Worm (Caenorhabditis elegans) whole organism, young adult: ENCODE data around the gene srh-212.

ENCODE experiments used
- F22D6.2 ChIP-seq: sonication (generic microtip); optimal IDR thresholded peaks from 2 replicates; lab custom pipeline; 2016; ENCODE audit warnings: mild to moderate bottlenecking, missing genetic modification characterization, missing compliant biosample characterization
- attf-3 ChIP-seq: fragments of 200-800 bp; sonication (Bioruptor generic); conservative IDR thresholded peaks from 2 replicates; pipeline ENCODE4 v1.3.6; 2022; ENCODE audit warnings: missing genetic modification reagents, missing genetic modification characterization, missing compliant biosample characterization
- efl-1 ChIP-seq: fragments of 150-350 bp; optimal IDR thresholded peaks from 2 replicates; lab custom pipeline; 2014; ENCODE audit warnings: missing biosample characterization, missing genetic modification reagents, missing genetic modification characterization
- lin-40 ChIP-seq: sonication (generic microtip); optimal IDR thresholded peaks from 2 replicates; lab custom pipeline; 2016; ENCODE audit warnings: missing genetic modification characterization, mild to moderate bottlenecking, missing compliant biosample characterization, missing genotype, missing genetic modification reagents
- nfya-2 ChIP-seq: fragments of 200-800 bp; sonication (Bioruptor generic); IDR thresholded peaks from 2 replicates; pipeline ENCODE4 v1.3.6; 2022; ENCODE audit warnings: missing genetic modification reagents, missing genetic modification characterization, missing compliant biosample characterization
- nhr-80 ChIP-seq: sonication (generic microtip); optimal IDR thresholded peaks from 2 replicates; lab custom pipeline; 2016; ENCODE audit warnings: missing genetic modification characterization, missing compliant biosample characterization
- pbrm-1 ChIP-seq: fragments of 200-800 bp; sonication (Bioruptor generic); IDR thresholded peaks from 2 replicates; pipeline ENCODE4 v1.3.6; 2022; ENCODE audit warnings: missing genetic modification reagents, missing genetic modification characterization, missing compliant biosample characterization
- snpc-4 ChIP-seq, 5 experiments: fragments of 150-350 bp in 1 of 5; sonication (generic microtip) in 4 of 5; optimal IDR thresholded peaks; 2 replicates each; lab custom pipeline; 2014 to 2018; ENCODE audit warnings: missing genetic modification characterization in 5 of 5, missing biosample characterization in 3 of 5, antibody characterized with exemption in 2 of 5, mild to moderate bottlenecking in 2 of 5, missing compliant biosample characterization in 2 of 5, missing genotype in 2 of 5, moderate library complexity in 2 of 5, missing genetic modification reagents in 1 of 5
- unc-62 ChIP-seq: fragments of 150-350 bp; optimal IDR thresholded peaks from 2 replicates; lab custom pipeline; 2014; ENCODE audit warnings: missing biosample characterization, missing genetic modification reagents, missing genetic modification characterization

- TF ChIP-seq snpc-4 (GFP tag; optimal IDR thresholded peaks at IDR 0.05; lab: Kevin White, UChicago) (no peak), snpc-4 (tag; optimal IDR thresholded peaks at IDR 0.05; lab: Kevin White, UChicago) (no peak), nhr-80 (no peak), F22D6.2 (tag; lab: Kevin White, UChicago) (no peak), attf-3 (GFP tag; lab: Robert Waterston, UW) (no peak), efl-1 (GFP tag; lab: Kevin White, UChicago) (no peak), lin-40 (no peak), pbrm-1 (GFP tag; lab: Robert Waterston, UW) (no peak), unc-62 (GFP tag; lab: Kevin White, UChicago) (no peak), nfya-2 (GFP tag; lab: Robert Waterston, UW) (no peak)
These were observed 42.1 kb downstream of the srh-212 start, which contains the start of gene grl-29 for ce11 chrV:3554869-3555268.
